Worm (Caenorhabditis elegans) whole organism, L4 larva: ENCODE measurements around the gene dylt-3.

ENCODE experiments used
- F49E8.2 ChIP-seq: sonication (generic microtip); optimal IDR thresholded peaks from 2 replicates; lab custom pipeline; 2016; ENCODE audit warnings: missing compliant biosample characterization, mild to moderate bottlenecking, missing genetic modification characterization, borderline replicate concordance
- gei-8 ChIP-seq: fragments of 200-800 bp; sonication (Bioruptor generic); optimal IDR thresholded peaks from 2 replicates; lab custom pipeline; 2018; ENCODE audit warnings: mild to moderate bottlenecking, missing genetic modification characterization, missing compliant biosample characterization
- lir-3 ChIP-seq: sonication (generic microtip); optimal IDR thresholded peaks from 2 replicates; lab custom pipeline; 2016; ENCODE audit warnings: mild to moderate bottlenecking, missing genetic modification characterization, missing compliant biosample characterization
- mdl-1 ChIP-seq, 2 experiments: fragments of 150-350 bp in 1 of 2; sonication (generic microtip) in 1 of 2; optimal IDR thresholded peaks; 2 replicates each; lab custom pipeline; 2014 to 2017; ENCODE audit warnings: missing biosample characterization in 2 of 2, missing genetic modification characterization in 2 of 2
- nhr-76 ChIP-seq: fragments of 150-350 bp; optimal IDR thresholded peaks from 2 replicates; lab custom pipeline; 2014; ENCODE audit warnings: missing biosample characterization, missing genetic modification characterization
- zip-11 ChIP-seq: fragments of 200-800 bp; sonication (Bioruptor generic); IDR thresholded peaks from 2 replicates; pipeline ENCODE4 v1.3.6; 2022; ENCODE audit warnings: missing genetic modification characterization, missing compliant biosample characterization

DNA sequence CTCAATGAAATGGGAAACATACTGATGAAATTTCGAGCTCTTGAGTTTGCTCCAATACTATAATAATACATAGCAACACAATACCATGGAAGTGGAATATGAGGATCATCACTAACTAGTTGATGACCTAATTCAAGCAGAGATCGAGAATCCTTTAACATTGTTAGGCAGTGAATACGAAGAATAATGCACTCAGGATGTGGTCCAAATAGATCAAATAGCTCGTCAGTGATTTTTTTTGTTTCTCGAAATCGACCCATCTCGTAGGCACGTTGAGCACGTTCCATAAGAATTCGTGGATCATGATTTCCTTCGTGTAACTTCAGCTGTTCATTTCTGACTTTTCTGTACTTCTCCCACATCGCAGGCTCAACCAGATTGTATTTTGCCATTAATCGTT is 20.6 kb upstream of the dylt-3 start:
- TF ChIP-seq nhr-76 (tag; lab: Kevin White, UChicago) (no peak), lir-3 (tag; lab: Kevin White, UChicago) (no peak), zip-11 (GFP tag; lab: Robert Waterston, UW) (no peak), F49E8.2 (tag; lab: Kevin White, UChicago) (no peak), gei-8 (GFP tag; lab: Kevin White, UChicago) (no peak), mdl-1 (tag; optimal IDR thresholded peaks at IDR 0.05; lab: Kevin White, UChicago) (no peak)
